Fruit fly (Drosophila melanogaster): ENCODE results near the gene Mitofilin.

Mitofilin gene

DNA sequence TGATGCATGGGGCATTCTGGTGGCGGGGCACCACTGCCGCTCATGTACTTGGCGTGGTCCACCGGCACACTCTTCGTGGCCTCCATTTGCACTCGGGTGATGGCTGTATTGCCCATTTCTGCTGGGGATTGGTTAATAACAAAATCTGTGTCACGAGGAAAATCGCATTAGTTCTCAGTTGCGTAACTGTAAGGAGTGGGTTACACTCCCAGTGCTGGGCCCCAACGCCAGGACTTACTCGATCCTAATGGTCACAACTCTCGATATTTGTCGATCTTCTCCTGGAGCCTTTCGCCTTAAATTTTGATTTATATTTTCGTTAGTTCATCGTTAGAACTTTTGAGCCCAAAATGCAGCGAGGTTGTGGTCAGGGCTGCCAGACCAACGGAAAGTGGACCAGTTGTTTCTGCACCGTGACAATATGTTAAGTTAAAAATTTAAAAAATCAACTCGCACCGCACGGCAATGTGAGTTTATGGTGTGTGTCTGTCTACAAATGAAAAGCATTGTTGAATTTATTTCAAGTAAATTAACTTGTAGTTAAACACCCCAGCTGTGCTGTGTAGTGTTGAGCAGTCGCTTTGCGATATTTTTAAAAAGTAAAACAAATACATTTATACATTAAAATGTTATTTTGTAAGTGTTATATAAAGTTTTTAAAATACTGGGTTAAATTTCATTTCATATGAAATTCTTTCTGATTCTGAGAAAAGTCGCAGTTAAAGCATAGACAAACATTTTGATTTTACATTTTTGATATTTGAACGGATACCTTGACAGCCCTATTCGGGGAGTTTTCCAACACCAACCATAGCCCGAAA lies 4.0 kb upstream of the Mitofilin start, which contains the start of the genes Cchl and ND-42 (continued):
- TF ChIP-seq Awh (GFP tag; IDR thresholded peaks at IDR 0.05) (0 out of 2 replicates have a peak, but pooled peaks have one; percentile 9), CG34376 (GFP tag; optimal IDR thresholded peaks at IDR 0.05) (peak; percentile 78), CG12104 (GFP tag; optimal IDR thresholded peaks at IDR 0.05) (peak; percentile 81), CG14667 (GFP tag; IDR thresholded peaks at IDR 0.05) (peak; percentile 53), gcm (GFP tag; optimal IDR thresholded peaks at IDR 0.05) (peak; percentile 64), CG9437 (GFP tag; optimal IDR thresholded peaks at IDR 0.05) (peak; percentile 82), NFAT (GFP tag; IDR thresholded peaks at IDR 0.05) (peak; percentile 37), CG11504 (tag; optimal IDR thresholded peaks at IDR 0.05) (peak; percentile 84), pan (optimal IDR thresholded peaks at IDR 0.05) (no peak), pan (GFP tag; optimal IDR thresholded peaks at IDR 0.05 in 1 of 2, IDR thresholded peaks at IDR 0.05 in 1 of 2) (peak in 1 of 2 experiments; percentile 62), CG6254 (GFP tag; optimal IDR thresholded peaks at IDR 0.05) (no peak), amos (GFP tag; IDR thresholded peaks at IDR 0.05; ENCODE audit: partially characterized antibody) (peak; percentile 52), CG17361 (GFP tag; IDR thresholded peaks at IDR 0.05) (peak; percentile 93), Blimp-1 (GFP tag; optimal IDR thresholded peaks at IDR 0.05) (no peak), org-1 (GFP tag; optimal IDR thresholded peaks at IDR 0.05) (peak; percentile 63), CrebB (tag; optimal IDR thresholded peaks at IDR 0.05) (peak; percentile 37), CG14014 (GFP tag; IDR thresholded peaks at IDR 0.05) (peak; percentile 56; the same call in 1 of the 2 replicates), jing (GFP tag; optimal IDR thresholded peaks at IDR 0.05) (no peak), tio (GFP tag; optimal IDR thresholded peaks at IDR 0.05) (no peak), TFAM (GFP tag; optimal IDR thresholded peaks at IDR 0.05) (no peak), CG14860 (GFP tag; IDR thresholded peaks at IDR 0.05; ENCODE audit: partially characterized antibody) (peak; percentile 55; the same call in 1 of the 3 replicates), PHDP (tag; optimal IDR thresholded peaks at IDR 0.05) (peak; percentile 83), CG5180 (GFP tag; optimal IDR thresholded peaks at IDR 0.05) (no peak), CG17612 (GFP tag; IDR thresholded peaks at IDR 0.05) (no peak), sob (GFP tag; IDR thresholded peaks at IDR 0.05) (peak; percentile 79), CG3838 (GFP tag; optimal IDR thresholded peaks at IDR 0.05) (peak; percentile 64), cato (GFP tag; optimal IDR thresholded peaks at IDR 0.05; ENCODE audit: borderline replicate concordance) (peak; percentile 66), CG12236 (GFP tag; optimal IDR thresholded peaks at IDR 0.05) (peak; percentile 40), ash1 (GFP tag; optimal IDR thresholded peaks at IDR 0.05) (no peak), CG6654 (GFP tag; optimal IDR thresholded peaks at IDR 0.05) (no peak), crol (GFP tag; IDR thresholded peaks at IDR 0.05) (no peak), MESR4 (GFP tag; optimal IDR thresholded peaks at IDR 0.05) (peak; percentile 49), pnt (GFP tag; optimal IDR thresholded peaks at IDR 0.05) (peak; percentile 65), Jarid2 (GFP tag; optimal IDR thresholded peaks at IDR 0.05) (no peak), zf30C (GFP tag; optimal IDR thresholded peaks at IDR 0.05) (no peak), CG4854 (GFP tag; optimal IDR thresholded peaks at IDR 0.05) (peak; percentile 54), CG18262 (tag; optimal IDR thresholded peaks at IDR 0.05) (peak; percentile 75), CG11695 (GFP tag; IDR thresholded peaks at IDR 0.05) (peak; percentile 64; the same call in 2 of the 3 replicates), CG12391 (tag; optimal IDR thresholded peaks at IDR 0.05) (peak; percentile 90), Vsx1 (GFP tag; optimal IDR thresholded peaks at IDR 0.05) (no peak), Bteb2 (GFP tag; optimal IDR thresholded peaks at IDR 0.05) (peak; percentile 44), p53 (GFP tag; optimal IDR thresholded peaks at IDR 0.05) (peak; percentile 3), CG10431 (GFP tag; optimal IDR thresholded peaks at IDR 0.05) (no peak), Deaf1 (tag; optimal IDR thresholded peaks at IDR 0.05) (peak; percentile 49), Antp (GFP tag; optimal IDR thresholded peaks at IDR 0.05) (peak; percentile 72), Neu2 (GFP tag; optimal IDR thresholded peaks at IDR 0.05; ENCODE audit: borderline replicate concordance) (no peak), Dbx (GFP tag; IDR thresholded peaks at IDR 0.05) (peak; percentile 76), dmrt11E (tag; optimal IDR thresholded peaks at IDR 0.05) (peak; percentile 78)

Measured in whole organism, embryonic.